Fruit fly (Drosophila melanogaster) whole organism, prepupa: ENCODE data around the gene CG14050.

Experiments used
- Blimp-1 ChIP-seq: fragments of 200-800 bp; sonication (Bioruptor generic); optimal IDR thresholded peaks from 3 replicates; lab custom pipeline; 2017; ENCODE audit warnings: missing biosample characterization, missing genetic modification characterization, mild to moderate bottlenecking, moderate library complexity, missing genetic modification reagents
- CG10631 ChIP-seq: fragments of 200-800 bp; sonication (Bioruptor generic); optimal IDR thresholded peaks from 2 replicates; lab custom pipeline; 2016; ENCODE audit warnings: missing biosample characterization, missing genetic modification characterization
- CG11294 ChIP-seq: fragments of 200-800 bp; sonication (Bioruptor generic); IDR thresholded peaks from 2 replicates; pipeline ENCODE4 v1.3.6; 2022; ENCODE audit warnings: missing biosample characterization, missing genetic modification characterization
- CG11762 ChIP-seq: fragments of 200-800 bp; sonication (Bioruptor generic); optimal IDR thresholded peaks from 3 replicates; lab custom pipeline; 2016; ENCODE audit warnings: missing biosample characterization, missing genetic modification characterization; ENCODE audit not compliant: insufficient read depth
- CG11902 ChIP-seq: fragments of 200-800 bp; sonication (Bioruptor generic); optimal IDR thresholded peaks from 3 replicates; lab custom pipeline; 2016; ENCODE audit warnings: missing biosample characterization, missing genetic modification characterization
- CG1621 ChIP-seq: fragments of 200-800 bp; sonication (Bioruptor generic); optimal IDR thresholded peaks from 3 replicates; lab custom pipeline; 2018; ENCODE audit warnings: missing biosample characterization, mild to moderate bottlenecking, missing genetic modification characterization
- CG16779 ChIP-seq: fragments of 200-800 bp; sonication (Bioruptor generic); optimal IDR thresholded peaks from 3 replicates; lab custom pipeline; 2017; ENCODE audit warnings: missing biosample characterization, mild to moderate bottlenecking, missing genetic modification characterization
- CG3032 ChIP-seq: fragments of 200-800 bp; optimal IDR thresholded peaks from 2 replicates; lab custom pipeline; 2019; ENCODE audit warnings: missing biosample characterization, mild to moderate bottlenecking, missing genetic modification characterization, moderate library complexity
- CG31627 ChIP-seq: fragments of 200-800 bp; sonication (Bioruptor generic); optimal IDR thresholded peaks from 3 replicates; lab custom pipeline; 2016; ENCODE audit warnings: missing biosample characterization, missing genetic modification characterization
- CG32006 ChIP-seq: fragments of 200-800 bp; sonication (Bioruptor generic); optimal IDR thresholded peaks from 3 replicates; lab custom pipeline; 2017; ENCODE audit warnings: missing biosample characterization, mild to moderate bottlenecking, missing genetic modification characterization
- CG34406 ChIP-seq: fragments of 200-800 bp; sonication (Bioruptor generic); optimal IDR thresholded peaks from 3 replicates; lab custom pipeline; 2016; ENCODE audit warnings: missing biosample characterization, missing genetic modification characterization
- CG3919 ChIP-seq: fragments of 200-800 bp; sonication (Bioruptor generic); optimal IDR thresholded peaks from 3 replicates; lab custom pipeline; 2016; ENCODE audit warnings: missing biosample characterization, missing genetic modification characterization
- CG6163 ChIP-seq: fragments of 200-800 bp; sonication (Bioruptor generic); IDR thresholded peaks from 3 replicates; pipeline ENCODE4 v1.3.6; 2022; ENCODE audit warnings: missing biosample characterization, missing genetic modification characterization
- CG6276 ChIP-seq: fragments of 200-800 bp; sonication (Bioruptor generic); optimal IDR thresholded peaks from 2 replicates; lab custom pipeline; 2017; ENCODE audit warnings: missing biosample characterization, mild to moderate bottlenecking, missing genetic modification characterization
- CG6792 ChIP-seq: fragments of 200-800 bp; sonication (Bioruptor generic); optimal IDR thresholded peaks from 3 replicates; lab custom pipeline; 2016; ENCODE audit warnings: missing biosample characterization, missing genetic modification characterization
- CG8119 ChIP-seq: fragments of 200-800 bp; sonication (Bioruptor generic); IDR thresholded peaks from 3 replicates; pipeline ENCODE4 v1.3.6; 2022; ENCODE audit warnings: missing biosample characterization, missing genetic modification characterization
- CG8319 ChIP-seq: fragments of 200-800 bp; sonication (Bioruptor generic); optimal IDR thresholded peaks from 3 replicates; lab custom pipeline; 2016; ENCODE audit warnings: missing biosample characterization, missing genetic modification characterization
- CG8632 ChIP-seq: fragments of 200-800 bp; sonication (Bioruptor generic); optimal IDR thresholded peaks from 3 replicates; lab custom pipeline; 2016; ENCODE audit warnings: missing biosample characterization, missing genetic modification characterization
- Eip78C ChIP-seq: fragments of 200-800 bp; sonication (Bioruptor generic); peaks from one replicate; lab custom pipeline; 2016; ENCODE audit warnings: missing biosample characterization, missing genetic modification characterization
- Eip93F ChIP-seq: fragments of 200-800 bp; sonication (Bioruptor generic); optimal IDR thresholded peaks from 2 replicates; lab custom pipeline; 2016; ENCODE audit warnings: missing biosample characterization, mild to moderate bottlenecking, missing genetic modification characterization
- Ets96B ChIP-seq: fragments of 200-800 bp; optimal IDR thresholded peaks from 2 replicates; lab custom pipeline; 2019; ENCODE audit warnings: missing biosample characterization, mild to moderate bottlenecking, missing genetic modification characterization, moderate library complexity
- Gug ChIP-seq: fragments of 200-800 bp; sonication (Bioruptor generic); IDR thresholded peaks from 2 replicates; pipeline ENCODE4 v1.3.6; 2022; ENCODE audit warnings: missing biosample characterization, missing genetic modification characterization
- Hr38 ChIP-seq: sonication (Bioruptor generic); optimal IDR thresholded peaks from 2 replicates; lab custom pipeline; 2016; ENCODE audit warnings: missing biosample characterization, missing genetic modification characterization
- Hr39 ChIP-seq: fragments of 200-800 bp; sonication (Bioruptor generic); optimal IDR thresholded peaks from 2 replicates; lab custom pipeline; 2016; ENCODE audit warnings: missing biosample characterization, missing genetic modification characterization
- Hr4 ChIP-seq: fragments of 200-800 bp; sonication (Bioruptor generic); optimal IDR thresholded peaks from 3 replicates; lab custom pipeline; 2016; ENCODE audit warnings: missing biosample characterization, missing genetic modification characterization
- Lpt ChIP-seq: fragments of 200-800 bp; sonication (Bioruptor generic); optimal IDR thresholded peaks from 3 replicates; lab custom pipeline; 2016; ENCODE audit warnings: missing biosample characterization, missing genetic modification characterization
- Met ChIP-seq: fragments of 200-800 bp; sonication (Bioruptor generic); optimal IDR thresholded peaks from 3 replicates; lab custom pipeline; 2016; ENCODE audit warnings: missing biosample characterization, missing genetic modification characterization
- OdsH ChIP-seq: fragments of 200-800 bp; sonication (Bioruptor generic); optimal IDR thresholded peaks from 3 replicates; lab custom pipeline; 2016; ENCODE audit warnings: missing biosample characterization, missing genetic modification characterization
- Smox ChIP-seq: fragments of 200-800 bp; sonication (Bioruptor generic); optimal IDR thresholded peaks from 3 replicates; lab custom pipeline; 2016; ENCODE audit warnings: missing biosample characterization, missing genetic modification characterization
- Sox102F ChIP-seq: fragments of 200-800 bp; sonication (Bioruptor generic); optimal IDR thresholded peaks from 2 replicates; lab custom pipeline; 2016; ENCODE audit warnings: missing biosample characterization, mild to moderate bottlenecking, missing genetic modification characterization
- Sox14 ChIP-seq: fragments of 200-800 bp; sonication (Bioruptor generic); optimal IDR thresholded peaks from 3 replicates; lab custom pipeline; 2016; ENCODE audit warnings: missing biosample characterization, missing genetic modification characterization
- Sox15 ChIP-seq: fragments of 200-800 bp; sonication (Bioruptor generic); optimal IDR thresholded peaks from 3 replicates; lab custom pipeline; 2016; ENCODE audit warnings: missing biosample characterization, missing genetic modification characterization
- acj6 ChIP-seq: fragments of 200-800 bp; sonication (Bioruptor generic); optimal IDR thresholded peaks from 3 replicates; lab custom pipeline; 2016; ENCODE audit warnings: missing biosample characterization, missing genetic modification characterization
- cyc ChIP-seq: fragments of 200-800 bp; sonication (Bioruptor generic); optimal IDR thresholded peaks from 3 replicates; lab custom pipeline; 2016; ENCODE audit warnings: missing biosample characterization, missing genetic modification characterization
- dac ChIP-seq: fragments of 200-800 bp; sonication (Bioruptor generic); optimal IDR thresholded peaks from 2 replicates; lab custom pipeline; 2017; ENCODE audit warnings: missing biosample characterization, mild to moderate bottlenecking, missing genetic modification characterization
- dsx ChIP-seq: fragments of 200-800 bp; optimal IDR thresholded peaks from 3 replicates; lab custom pipeline; 2019; ENCODE audit warnings: missing biosample characterization, mild to moderate bottlenecking, missing genetic modification characterization, moderate library complexity; ENCODE audit not compliant: poor library complexity, severe bottlenecking
- eg ChIP-seq: fragments of 200-800 bp; sonication (Bioruptor generic); IDR thresholded peaks from 3 replicates; pipeline ENCODE4 v1.3.6; 2022; ENCODE audit warnings: missing biosample characterization, missing genetic modification characterization
- esn ChIP-seq: fragments of 200-800 bp; sonication (Bioruptor generic); optimal IDR thresholded peaks from 2 replicates; lab custom pipeline; 2016; ENCODE audit warnings: missing biosample characterization, mild to moderate bottlenecking, missing genetic modification characterization, moderate library complexity
- fd59A ChIP-seq: fragments of 200-800 bp; sonication (Bioruptor generic); optimal IDR thresholded peaks from 2 replicates; lab custom pipeline; 2017; ENCODE audit warnings: missing biosample characterization, mild to moderate bottlenecking, missing genetic modification characterization, missing genetic modification reagents
- fd85E ChIP-seq: fragments of 200-800 bp; sonication (Bioruptor generic); optimal IDR thresholded peaks from 3 replicates; lab custom pipeline; 2016; ENCODE audit warnings: missing biosample characterization, missing genetic modification characterization
- fkh ChIP-seq: fragments of 200-800 bp; sonication (Bioruptor generic); optimal IDR thresholded peaks from 3 replicates; lab custom pipeline; 2017; ENCODE audit warnings: missing biosample characterization, mild to moderate bottlenecking, missing genetic modification characterization, moderate library complexity
- lz ChIP-seq: fragments of 200-800 bp; sonication (Bioruptor generic); optimal IDR thresholded peaks from 3 replicates; lab custom pipeline; 2016; ENCODE audit warnings: missing biosample characterization, missing genetic modification characterization
- net ChIP-seq: fragments of 200-800 bp; sonication (Bioruptor generic); optimal IDR thresholded peaks from 3 replicates; lab custom pipeline; 2016; ENCODE audit warnings: missing biosample characterization, missing genetic modification characterization
- pdm3 ChIP-seq: fragments of 200-800 bp; sonication (Bioruptor generic); optimal IDR thresholded peaks from 3 replicates; lab custom pipeline; 2016; ENCODE audit warnings: missing biosample characterization, missing genetic modification characterization
- salr ChIP-seq, 2 experiments: fragments of 200-800 bp; sonication (Bioruptor generic); optimal IDR thresholded peaks; 3 replicates each; lab custom pipeline; 2016 to 2018; ENCODE audit warnings: missing biosample characterization in 2 of 2, missing genetic modification characterization in 2 of 2, mild to moderate bottlenecking in 1 of 2
- spab ChIP-seq: fragments of 200-800 bp; sonication (Bioruptor generic); optimal IDR thresholded peaks from 2 replicates; lab custom pipeline; 2017; ENCODE audit warnings: missing biosample characterization, mild to moderate bottlenecking, missing genetic modification characterization, missing genetic modification reagents
- svp ChIP-seq: fragments of 200-800 bp; sonication (Bioruptor generic); peaks from one replicate; lab custom pipeline; 2016; ENCODE audit warnings: missing biosample characterization, missing genetic modification characterization
- topi ChIP-seq: fragments of 200-800 bp; sonication (Bioruptor generic); optimal IDR thresholded peaks from 3 replicates; lab custom pipeline; 2016; ENCODE audit warnings: missing biosample characterization, missing genetic modification characterization
- vri ChIP-seq: fragments of 200-800 bp; sonication (Bioruptor generic); optimal IDR thresholded peaks from 3 replicates; lab custom pipeline; 2016; ENCODE audit warnings: missing biosample characterization, mild to moderate bottlenecking, missing genetic modification characterization

CG14050 gene

dm6 chrX:2318369-2318768 is 7.6 kb downstream of the CG14050 start (continued):
- TF ChIP-seq Ets96B (tag; lab: Kevin White, UChicago) (peak; percentile 54), CG11762 (peak; percentile 51), CG32006 (GFP tag; lab: Kevin White, UChicago) (peak; percentile 56), vri (GFP tag; lab: Kevin White, UChicago) (peak; percentile 3), CG8319 (GFP tag; lab: Kevin White, UChicago) (peak; percentile 41), CG8632 (GFP tag; lab: Kevin White, UChicago) (peak; percentile 61), Lpt (GFP tag; lab: Kevin White, UChicago) (peak; percentile 26), CG3032 (tag; lab: Kevin White, UChicago) (peak; percentile 65)

dm6 chrX:2317347-2317832 is 8.6 kb downstream of the CG14050 start:
- no peak for TF ChIP-seq spab (GFP tag; lab: Kevin White, UChicago)
- peak; percentile 82 for TF ChIP-seq Eip78C
- TF ChIP-seq CG3919 (GFP tag; lab: Kevin White, UChicago) = peak; percentile 24
- no peak for TF ChIP-seq acj6 (GFP tag; lab: Kevin White, UChicago)
- TF ChIP-seq CG3032 (tag; lab: Kevin White, UChicago) = no peak
- TF ChIP-seq vri (GFP tag; lab: Kevin White, UChicago) = peak; percentile 77
- peak; percentile 27 for TF ChIP-seq Met (GFP tag; lab: Kevin White, UChicago)
- TF ChIP-seq OdsH (GFP tag; lab: Kevin White, UChicago) = no peak
- no peak for TF ChIP-seq cyc (GFP tag; lab: Kevin White, UChicago)
- TF ChIP-seq lz = no peak
- TF ChIP-seq CG8119 (GFP tag; lab: Robert Waterston, UW) = 0 out of 3 replicates have a peak, but pooled peaks have one; percentile 19
- no peak for TF ChIP-seq dac (GFP tag; lab: Kevin White, UChicago)
- no peak for TF ChIP-seq Eip93F (GFP tag; lab: Kevin White, UChicago)
- no peak for TF ChIP-seq CG31627 (GFP tag; lab: Kevin White, UChicago)
- peak; percentile 16 for TF ChIP-seq CG16779 (tag; lab: Kevin White, UChicago)
- no peak for TF ChIP-seq Gug (GFP tag; lab: Robert Waterston, UW)
- no peak for TF ChIP-seq Hr38 (GFP tag; lab: Kevin White, UChicago)
- TF ChIP-seq salr (GFP tag; optimal IDR thresholded peaks at IDR 0.05; lab: Kevin White, UChicago) = no peak
- TF ChIP-seq CG6276 (GFP tag; lab: Kevin White, UChicago) = peak; percentile 27
- peak; percentile 47 for TF ChIP-seq topi (GFP tag; lab: Kevin White, UChicago)
- TF ChIP-seq svp (GFP tag; lab: Kevin White, UChicago) = peak; percentile 89
- TF ChIP-seq Sox15 (GFP tag; lab: Kevin White, UChicago) = no peak
- TF ChIP-seq fkh (GFP tag; lab: Kevin White, UChicago) = peak; percentile 71
- TF ChIP-seq eg (GFP tag; lab: Robert Waterston, UW) = 0 out of 3 replicates have a peak, but pooled peaks have one; percentile 28
- TF ChIP-seq net (GFP tag; lab: Kevin White, UChicago) = no peak
- peak; percentile 34 for TF ChIP-seq Sox102F (GFP tag; lab: Kevin White, UChicago)
- TF ChIP-seq Hr4 (GFP tag; lab: Kevin White, UChicago) = no peak
- TF ChIP-seq CG11294 (GFP tag; lab: Robert Waterston, UW) = no peak
- TF ChIP-seq CG10631 (GFP tag; lab: Kevin White, UChicago) = no peak
- no peak for TF ChIP-seq CG11902 (GFP tag; lab: Kevin White, UChicago)
- no peak for TF ChIP-seq pdm3 (GFP tag; lab: Kevin White, UChicago)
- no peak for TF ChIP-seq Ets96B (tag; lab: Kevin White, UChicago)
- TF ChIP-seq CG11762 = no peak
- TF ChIP-seq Hr39 (GFP tag; lab: Kevin White, UChicago) = no peak
- peak; percentile 73; the same call in 2 of the 3 replicates for TF ChIP-seq CG6163 (GFP tag; lab: Robert Waterston, UW)
- no peak for TF ChIP-seq CG8632 (GFP tag; lab: Kevin White, UChicago)
- no peak for TF ChIP-seq CG1621 (tag; lab: Kevin White, UChicago)
- no peak for TF ChIP-seq CG8319 (GFP tag; lab: Kevin White, UChicago)
- no peak for TF ChIP-seq fd85E (GFP tag; lab: Kevin White, UChicago)
- TF ChIP-seq Smox (GFP tag; lab: Kevin White, UChicago) = no peak
- TF ChIP-seq CG32006 (GFP tag; lab: Kevin White, UChicago) = no peak
- TF ChIP-seq esn (GFP tag; lab: Kevin White, UChicago) = peak; percentile 44
- TF ChIP-seq dsx = peak; percentile 47
- no peak for TF ChIP-seq CG34406 (GFP tag; lab: Kevin White, UChicago)
- no peak for TF ChIP-seq CG6792 (GFP tag; lab: Kevin White, UChicago)
- no peak for TF ChIP-seq fd59A
- TF ChIP-seq Sox14 (GFP tag; lab: Kevin White, UChicago) = peak; percentile 70
- no peak for TF ChIP-seq Blimp-1 (GFP tag; lab: Kevin White, UChicago)
